Fruit fly (Drosophila melanogaster) Kc167 (cell line): Measurements from ENCODE around the gene CG45045.

Experiments used
- Myc ChIP-seq: fragments of >200 bp; optimal IDR thresholded peaks from 2 replicates; lab custom pipeline; 2017; ENCODE audit warnings: missing external identifiers
- h ChIP-seq: fragments of >200 bp; optimal IDR thresholded peaks from 3 replicates; lab custom pipeline; 2018; ENCODE audit warnings: missing external identifiers
- insv ChIP-seq: fragments of >200 bp; optimal IDR thresholded peaks from 3 replicates; lab custom pipeline; 2018; ENCODE audit warnings: missing external identifiers
- psq ChIP-seq: fragments of >200 bp; optimal IDR thresholded peaks from 2 replicates; lab custom pipeline; 2017; ENCODE audit warnings: missing external identifiers

dm6 chr3R:17670202-17670856, 3.0 kb downstream of the CG45045 start:
- TF ChIP-seq h (lab: Kevin White, UChicago) (no peak), psq (lab: Kevin White, UChicago) (no peak), Myc (lab: Kevin White, UChicago) (no peak), insv (lab: Kevin White, UChicago) (no peak)
